Worm (Caenorhabditis elegans): ENCODE measurements around the gene fbxa-29.

Gene fbxa-29

DNA sequence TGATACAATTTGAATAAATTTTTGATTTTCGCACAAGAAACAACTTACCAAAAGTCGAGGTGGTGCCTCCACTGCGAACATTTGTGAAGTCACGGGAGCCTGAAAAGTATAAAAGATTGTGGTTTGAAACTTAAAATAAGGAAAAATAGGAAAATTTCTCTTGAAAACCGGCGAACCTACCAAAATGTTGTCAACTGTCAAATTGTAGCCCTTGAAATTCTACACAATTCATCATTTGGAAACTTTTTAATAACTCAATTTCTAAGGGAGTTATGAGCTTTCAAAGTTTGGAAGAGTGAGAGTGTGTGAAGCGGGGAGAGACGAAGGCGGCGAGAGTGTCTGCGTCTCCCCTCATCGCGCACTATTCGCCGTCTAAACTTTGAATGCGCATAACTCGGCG lies 43.3 kb downstream of the fbxa-29 start, which contains the start of gene pes-4:
pes-4 (minus strand) TSS at position 101 of the 400 bp plus-strand sequence.
- no peak for TF ChIP-seq tab-1 (GFP tag; IDR thresholded peaks at IDR 0.05)

- TF ChIP-seq ref-1 (GFP tag; conservative IDR thresholded peaks at IDR 0.05) (no peak), flt-1 (GFP tag; IDR thresholded peaks at IDR 0.05) (no peak), med-1 (GFP tag; optimal IDR thresholded peaks at IDR 0.05; ENCODE audit: insufficient read depth) (no peak), klf-2 (GFP tag; conservative IDR thresholded peaks at IDR 0.05) (no peak), ztf-29 (GFP tag; IDR thresholded peaks at IDR 0.05) (no peak), tab-1 (GFP tag; IDR thresholded peaks at IDR 0.05) (no peak), cog-1 (tag; optimal IDR thresholded peaks at IDR 0.05) (no peak), T22C8.4 (GFP tag; IDR thresholded peaks at IDR 0.05) (no peak), ztf-23 (GFP tag; IDR thresholded peaks at IDR 0.05) (no peak)
Observed at ce11 chrIII:1229510-1229909, 44.0 kb downstream of the fbxa-29 start.

DNA sequence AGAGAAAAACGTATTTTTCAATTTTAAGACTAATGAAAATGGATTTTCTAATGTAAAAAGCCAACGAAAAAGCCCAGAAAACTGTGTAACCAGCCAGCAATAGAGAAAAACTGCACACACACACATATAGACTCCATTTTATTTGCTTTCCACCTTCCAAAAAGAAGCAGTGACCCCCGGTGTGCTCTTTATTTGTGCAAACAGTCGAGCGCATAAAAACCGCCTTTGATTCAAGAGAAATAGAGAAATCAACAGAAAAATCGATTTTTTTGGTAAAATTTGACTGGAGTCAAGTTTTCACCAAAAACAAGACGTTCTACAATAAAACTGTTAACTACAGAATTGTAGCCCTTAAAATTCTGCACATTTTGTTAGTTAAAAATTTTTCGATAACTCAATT lies 44.9 kb downstream of the fbxa-29 start:
- no peak for TF ChIP-seq ztf-29 (GFP tag; IDR thresholded peaks at IDR 0.05)
- TF ChIP-seq T22C8.4 (GFP tag; IDR thresholded peaks at IDR 0.05), result no peak
- TF ChIP-seq ztf-23 (GFP tag; IDR thresholded peaks at IDR 0.05), result no peak
- no peak for TF ChIP-seq cog-1 (tag; optimal IDR thresholded peaks at IDR 0.05)
- TF ChIP-seq klf-2 (GFP tag; conservative IDR thresholded peaks at IDR 0.05), result no peak
- TF ChIP-seq med-1 (GFP tag; optimal IDR thresholded peaks at IDR 0.05; ENCODE audit: insufficient read depth), result no peak
- no peak for TF ChIP-seq flt-1 (GFP tag; IDR thresholded peaks at IDR 0.05)
- TF ChIP-seq ref-1 (GFP tag; conservative IDR thresholded peaks at IDR 0.05), result no peak
- no peak for TF ChIP-seq tab-1 (GFP tag; IDR thresholded peaks at IDR 0.05)

DNA sequence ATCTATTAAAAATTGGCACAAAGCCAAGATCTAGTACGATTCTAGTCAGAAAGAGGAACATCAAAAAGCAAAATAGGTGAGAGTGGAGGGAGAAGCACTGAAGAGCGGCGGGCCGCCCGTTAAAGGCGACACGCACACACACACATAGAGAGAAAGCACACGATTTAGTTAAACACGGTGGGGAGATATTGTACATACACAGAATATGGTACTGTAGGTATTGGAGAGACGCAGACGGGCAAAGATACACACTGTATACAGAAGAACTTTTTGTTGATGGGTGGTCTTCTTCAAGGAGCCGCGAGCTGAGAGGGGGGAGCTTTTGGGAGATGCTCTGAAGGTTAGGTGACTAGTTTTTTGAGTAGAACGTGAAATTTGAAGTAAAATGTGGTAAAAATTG lies 47.2 kb downstream of the fbxa-29 start:
- no peak for TF ChIP-seq T22C8.4 (GFP tag; IDR thresholded peaks at IDR 0.05)
- 0 out of 2 replicates have a peak, but pooled peaks have one; percentile 9 for TF ChIP-seq ztf-23 (GFP tag; IDR thresholded peaks at IDR 0.05)
- no peak for TF ChIP-seq tab-1 (GFP tag; IDR thresholded peaks at IDR 0.05)

- TF ChIP-seq med-1 (GFP tag; optimal IDR thresholded peaks at IDR 0.05; ENCODE audit: insufficient read depth) (no peak), ztf-29 (GFP tag; IDR thresholded peaks at IDR 0.05) (no peak), klf-2 (GFP tag; conservative IDR thresholded peaks at IDR 0.05) (no peak), ztf-23 (GFP tag; IDR thresholded peaks at IDR 0.05) (no peak), ref-1 (GFP tag; conservative IDR thresholded peaks at IDR 0.05) (no peak), flt-1 (GFP tag; IDR thresholded peaks at IDR 0.05) (0 out of 2 replicates have a peak, but pooled peaks have one; percentile 19), tab-1 (GFP tag; IDR thresholded peaks at IDR 0.05) (no peak), cog-1 (tag; optimal IDR thresholded peaks at IDR 0.05) (no peak), T22C8.4 (GFP tag; IDR thresholded peaks at IDR 0.05) (no peak)
Observed at ce11 chrIII:1225595-1225994, 47.9 kb downstream of the fbxa-29 start.

DNA sequence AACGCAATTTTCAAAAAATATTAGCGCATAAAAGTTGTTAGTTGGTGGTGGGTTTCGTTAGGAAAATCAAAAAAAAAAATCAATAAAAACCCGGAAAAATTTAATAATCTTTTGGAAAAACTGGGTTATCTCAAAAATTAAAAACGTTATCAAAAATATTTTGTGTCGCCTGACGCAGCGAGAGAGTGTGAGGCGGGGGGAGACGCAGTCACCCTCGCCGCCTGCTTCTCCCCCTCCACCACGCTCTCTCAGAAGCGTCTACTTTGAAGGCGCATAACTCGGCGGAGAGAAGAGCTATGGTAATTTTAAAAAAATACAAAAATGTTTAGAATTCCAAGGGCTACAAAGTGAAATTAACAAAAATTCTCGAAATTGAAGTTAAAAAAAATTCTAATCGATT lies 48.4 kb downstream of the fbxa-29 start:
- TF ChIP-seq ref-1 (GFP tag; conservative IDR thresholded peaks at IDR 0.05) (no peak), T22C8.4 (GFP tag; IDR thresholded peaks at IDR 0.05) (no peak), med-1 (GFP tag; optimal IDR thresholded peaks at IDR 0.05; ENCODE audit: insufficient read depth) (no peak), ztf-29 (GFP tag; IDR thresholded peaks at IDR 0.05) (no peak), klf-2 (GFP tag; conservative IDR thresholded peaks at IDR 0.05) (no peak), flt-1 (GFP tag; IDR thresholded peaks at IDR 0.05) (no peak), cog-1 (tag; optimal IDR thresholded peaks at IDR 0.05) (no peak), tab-1 (GFP tag; IDR thresholded peaks at IDR 0.05) (no peak), ztf-23 (GFP tag; IDR thresholded peaks at IDR 0.05) (no peak)

- no peak for TF ChIP-seq T22C8.4 (GFP tag; IDR thresholded peaks at IDR 0.05)
- no peak for TF ChIP-seq ref-1 (GFP tag; conservative IDR thresholded peaks at IDR 0.05)
- TF ChIP-seq cog-1 (tag; optimal IDR thresholded peaks at IDR 0.05), result no peak
- no peak for TF ChIP-seq flt-1 (GFP tag; IDR thresholded peaks at IDR 0.05)
- no peak for TF ChIP-seq klf-2 (GFP tag; conservative IDR thresholded peaks at IDR 0.05)
- no peak for TF ChIP-seq ztf-23 (GFP tag; IDR thresholded peaks at IDR 0.05)
- TF ChIP-seq tab-1 (GFP tag; IDR thresholded peaks at IDR 0.05), result no peak
- TF ChIP-seq ztf-29 (GFP tag; IDR thresholded peaks at IDR 0.05), result no peak
- no peak for TF ChIP-seq med-1 (GFP tag; optimal IDR thresholded peaks at IDR 0.05; ENCODE audit: insufficient read depth)
Observed at ce11 chrIII:1223319-1224093, 50.0 kb downstream of the fbxa-29 start.

ce11 chrIII:1221995-1222394 lies 51.5 kb downstream of the fbxa-29 start:
- TF ChIP-seq flt-1 (GFP tag; IDR thresholded peaks at IDR 0.05), result no peak
- TF ChIP-seq T22C8.4 (GFP tag; IDR thresholded peaks at IDR 0.05), result 0 out of 2 replicates have a peak, but pooled peaks have one; percentile 45
